Fruit fly (Drosophila melanogaster) whole organism: ENCODE measurements around the gene ru.

Experiments used
- CG8478 ChIP-seq: fragments of >200 bp; optimal IDR thresholded peaks from 2 replicates; lab custom pipeline; 2018; ENCODE audit warnings: inconsistent platforms
- Dll ChIP-seq: fragments of >200 bp; optimal IDR thresholded peaks from 2 replicates; lab custom pipeline; 2017
- EcR ChIP-seq, 2 experiments: fragments of >200 bp; optimal IDR thresholded peaks; 2 replicates each; lab custom pipeline; 2017; ENCODE audit warnings: missing biosample characterization in 2 of 2, missing genetic modification characterization in 2 of 2, missing genetic modification reagents in 2 of 2
- pan ChIP-seq: fragments of >200 bp; optimal IDR thresholded peaks from 2 replicates; lab custom pipeline; 2017
- psq ChIP-seq: fragments of >200 bp; optimal IDR thresholded peaks from 2 replicates; lab custom pipeline; 2017
- usp ChIP-seq: fragments of >200 bp; optimal IDR thresholded peaks from 2 replicates; lab custom pipeline; 2017; ENCODE audit warnings: missing biosample characterization, missing genetic modification characterization, mixed read lengths

The ru gene

DNA sequence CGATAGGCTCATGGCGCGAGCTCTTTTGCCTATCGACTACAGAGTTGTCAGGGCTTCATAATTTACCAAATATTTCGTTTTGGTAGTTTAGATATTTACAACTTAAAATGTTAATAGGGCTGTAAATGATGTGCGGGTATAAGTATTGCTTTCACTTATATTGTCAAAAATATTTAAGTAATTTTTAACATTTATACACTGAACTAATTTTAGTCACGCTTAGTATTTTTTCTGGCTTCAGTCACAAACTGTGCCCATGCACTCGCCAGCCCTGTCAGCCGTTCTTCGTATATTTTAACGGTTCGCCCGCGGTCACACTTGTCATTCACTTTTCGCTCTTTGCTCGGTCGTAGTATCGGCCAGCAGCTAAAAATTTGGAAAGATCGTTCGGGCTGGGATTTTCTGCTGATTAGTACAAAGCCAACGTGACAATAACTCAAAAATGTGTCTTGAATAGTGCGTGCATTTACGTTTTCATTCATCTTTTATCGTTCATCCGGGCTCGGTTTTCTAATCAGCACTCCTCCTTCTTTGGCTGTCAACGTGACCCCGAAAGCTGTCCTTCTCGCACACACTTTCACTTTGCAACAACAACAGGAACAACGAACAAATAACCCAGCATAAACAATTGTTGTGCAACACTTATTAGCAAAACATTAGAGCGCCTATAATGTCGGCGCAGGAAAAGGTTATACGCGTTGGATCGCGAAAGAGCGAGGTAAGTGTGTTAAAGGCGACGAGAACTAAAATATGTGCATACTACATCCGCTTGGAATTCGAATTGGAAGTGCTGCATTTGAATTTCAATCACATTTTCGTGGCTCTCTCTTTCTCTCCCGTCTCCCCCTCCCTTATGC, 35.6 kb upstream of the ru start, which contains the start of the genes Hmbs and CG2211:
Hmbs (plus strand) TSS at position 319 of the 857 bp plus-strand sequence.
CG2211 (minus strand) TSS at position 789 of the 857 bp plus-strand sequence.
- no peak for TF ChIP-seq Dll (lab: Kevin White, UChicago)
- no peak for TF ChIP-seq pan (lab: Kevin White, UChicago)
- no peak for TF ChIP-seq EcR (GFP tag; optimal IDR thresholded peaks at IDR 0.05; lab: Kevin White, UChicago)
- no peak for TF ChIP-seq usp (GFP tag; lab: Kevin White, UChicago)
- no peak for TF ChIP-seq CG8478 (lab: Kevin White, UChicago)
- no peak for TF ChIP-seq psq

DNA sequence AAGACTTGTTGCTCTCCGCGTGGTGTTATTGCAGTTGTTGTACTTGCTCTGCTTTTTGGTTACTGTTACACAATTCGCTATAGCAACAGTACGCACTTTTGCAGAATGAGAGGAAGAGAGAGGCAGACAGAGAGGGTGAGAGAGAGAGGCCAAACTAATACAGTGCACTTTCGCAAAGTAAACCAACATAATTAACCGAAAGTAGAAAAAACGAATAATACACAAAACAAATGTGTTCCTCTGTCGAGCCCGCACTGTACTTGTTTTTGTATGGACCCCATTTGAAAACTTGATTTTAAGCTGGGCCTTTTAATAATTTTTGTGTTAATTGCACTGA, 35.0 kb upstream of the ru start:
- TF ChIP-seq psq (no peak), pan (lab: Kevin White, UChicago) (no peak), CG8478 (lab: Kevin White, UChicago) (no peak), EcR (GFP tag; optimal IDR thresholded peaks at IDR 0.05; lab: Kevin White, UChicago) (no peak), usp (GFP tag; lab: Kevin White, UChicago) (no peak), Dll (lab: Kevin White, UChicago) (no peak)

DNA sequence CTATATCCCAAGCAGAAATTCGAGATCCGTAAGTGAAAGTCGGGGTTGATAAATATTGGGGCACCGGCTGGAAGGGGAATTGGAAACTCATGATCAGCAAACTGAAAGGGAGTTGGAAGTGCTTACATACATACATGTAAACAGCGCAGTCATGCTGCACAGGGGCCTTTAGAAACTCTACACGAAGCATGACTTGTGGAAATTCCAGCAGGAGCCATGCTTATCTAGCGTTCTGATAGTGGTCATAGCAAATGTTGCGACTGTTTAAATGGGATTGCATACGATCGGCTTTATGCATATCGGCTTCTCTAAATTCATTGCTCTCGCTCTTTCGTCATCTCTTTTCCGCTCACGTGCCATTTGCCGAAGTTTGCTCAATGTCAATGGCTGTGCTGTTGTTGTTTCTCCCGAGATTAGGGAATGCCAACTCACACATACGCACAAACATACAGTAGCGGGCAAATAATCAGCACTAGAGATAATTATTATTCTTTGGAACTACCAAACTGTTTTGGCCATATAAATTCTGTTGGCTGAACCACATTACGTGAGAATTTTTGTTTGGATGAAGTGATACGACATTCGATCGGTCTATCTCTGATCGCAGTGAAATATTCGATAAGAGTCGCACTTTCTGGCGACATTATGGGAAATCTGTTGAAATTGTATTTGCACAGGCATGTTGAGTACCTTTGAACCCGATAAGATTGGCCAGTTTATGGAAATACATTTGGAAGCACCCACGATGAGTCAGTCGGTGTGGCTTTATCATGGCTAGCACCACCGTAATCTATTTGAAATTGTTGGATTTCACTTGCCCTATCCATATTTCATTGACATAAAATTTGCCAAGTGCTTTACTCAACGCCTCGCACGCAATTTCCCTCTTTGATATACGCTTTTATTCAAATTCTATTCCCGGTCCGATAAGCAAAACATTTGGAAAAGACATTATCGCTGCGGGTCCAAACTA, 34.2 kb upstream of the ru start:
- no peak for TF ChIP-seq pan (lab: Kevin White, UChicago)
- TF ChIP-seq EcR (GFP tag; optimal IDR thresholded peaks at IDR 0.05; lab: Kevin White, UChicago), result no peak
- no peak for TF ChIP-seq Dll (lab: Kevin White, UChicago)
- no peak for TF ChIP-seq usp (GFP tag; lab: Kevin White, UChicago)
- TF ChIP-seq CG8478 (lab: Kevin White, UChicago), result no peak
- TF ChIP-seq psq, result no peak

DNA sequence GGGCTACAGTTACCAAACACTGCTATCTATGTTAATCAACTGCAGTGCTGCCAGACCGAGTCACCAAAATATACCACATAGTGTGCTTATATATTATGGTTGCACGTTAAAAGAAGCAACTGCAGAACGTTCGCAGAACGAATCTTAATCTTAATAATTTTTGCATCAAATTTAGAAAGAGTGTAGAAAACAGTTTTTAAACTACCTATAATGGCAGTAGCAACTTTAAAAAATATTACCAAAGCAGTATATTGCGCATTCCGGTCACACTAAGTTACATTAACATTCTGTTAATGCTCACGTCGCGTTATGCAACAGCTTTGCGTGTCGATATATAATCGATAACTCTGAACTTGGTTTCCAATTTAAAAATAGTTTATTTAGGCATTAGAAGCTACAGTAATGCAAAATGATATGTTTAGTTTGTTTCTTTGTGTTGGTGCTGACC, 28.3 kb upstream of the ru start, which contains the start of gene indra:
indra (minus strand) TSS at position 271 of the 448 bp plus-strand sequence.
- TF ChIP-seq CG8478 (lab: Kevin White, UChicago) (no peak), EcR (GFP tag; optimal IDR thresholded peaks at IDR 0.05; lab: Kevin White, UChicago) (no peak), pan (lab: Kevin White, UChicago) (no peak), Dll (lab: Kevin White, UChicago) (no peak), usp (GFP tag; lab: Kevin White, UChicago) (no peak), psq (no peak)

DNA sequence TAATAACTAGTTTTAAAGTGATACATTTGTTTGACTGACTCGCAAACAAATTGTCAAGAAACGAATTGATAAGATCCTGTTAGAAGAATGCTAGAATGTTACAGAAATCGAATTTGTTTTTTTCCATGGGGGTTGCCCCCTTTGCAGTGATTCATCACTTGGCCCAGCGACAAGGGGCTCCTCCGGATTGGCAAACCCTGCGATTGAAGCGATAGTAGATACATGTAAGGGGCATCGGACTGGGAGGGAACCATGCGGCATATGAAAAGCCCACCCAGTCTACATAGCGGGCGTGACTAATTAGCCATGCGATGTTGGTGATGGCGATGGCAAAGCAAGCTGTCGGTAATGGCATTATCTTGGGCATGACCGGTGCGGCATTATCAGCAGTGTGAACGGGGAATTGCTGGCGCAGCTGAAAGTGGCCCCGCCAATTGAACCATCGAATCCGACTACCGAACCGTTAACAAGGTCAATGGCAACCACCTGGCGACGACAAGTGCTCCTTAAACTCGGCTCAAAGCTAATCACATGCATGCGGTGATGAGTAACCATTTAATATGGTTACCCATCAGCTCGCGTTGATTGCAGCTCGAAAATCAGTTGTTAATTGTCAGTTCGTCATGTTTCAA, 23.4 kb upstream of the ru start:
- TF ChIP-seq Dll (lab: Kevin White, UChicago) (no peak), usp (GFP tag; lab: Kevin White, UChicago) (no peak), pan (lab: Kevin White, UChicago) (no peak), CG8478 (lab: Kevin White, UChicago) (no peak), psq (no peak), EcR (GFP tag; optimal IDR thresholded peaks at IDR 0.05; lab: Kevin White, UChicago) (no peak)

DNA sequence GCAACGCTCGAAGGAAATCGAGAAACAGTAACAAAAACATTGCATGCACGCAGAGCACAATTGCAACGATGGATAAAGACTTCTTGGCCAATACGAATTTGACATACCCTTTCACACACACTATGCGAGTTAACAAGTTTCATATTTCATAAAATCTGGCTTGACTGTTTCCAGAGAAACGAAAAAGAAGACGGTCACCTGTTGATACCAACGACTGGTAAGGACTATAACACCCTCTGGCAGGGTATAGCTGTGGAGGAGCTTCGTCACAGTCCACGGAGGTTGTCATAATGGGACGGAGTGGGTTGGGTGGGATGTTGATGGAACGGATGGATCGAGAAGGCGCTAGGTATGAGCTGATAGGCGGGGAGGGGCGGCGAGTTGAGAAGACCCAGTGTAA, 22.2 kb upstream of the ru start:
- no peak for TF ChIP-seq usp (GFP tag; lab: Kevin White, UChicago)
- no peak for TF ChIP-seq pan (lab: Kevin White, UChicago)
- no peak for TF ChIP-seq EcR (GFP tag; optimal IDR thresholded peaks at IDR 0.05; lab: Kevin White, UChicago)
- no peak for TF ChIP-seq CG8478 (lab: Kevin White, UChicago)
- TF ChIP-seq Dll (lab: Kevin White, UChicago), result no peak
- TF ChIP-seq psq, result no peak

DNA sequence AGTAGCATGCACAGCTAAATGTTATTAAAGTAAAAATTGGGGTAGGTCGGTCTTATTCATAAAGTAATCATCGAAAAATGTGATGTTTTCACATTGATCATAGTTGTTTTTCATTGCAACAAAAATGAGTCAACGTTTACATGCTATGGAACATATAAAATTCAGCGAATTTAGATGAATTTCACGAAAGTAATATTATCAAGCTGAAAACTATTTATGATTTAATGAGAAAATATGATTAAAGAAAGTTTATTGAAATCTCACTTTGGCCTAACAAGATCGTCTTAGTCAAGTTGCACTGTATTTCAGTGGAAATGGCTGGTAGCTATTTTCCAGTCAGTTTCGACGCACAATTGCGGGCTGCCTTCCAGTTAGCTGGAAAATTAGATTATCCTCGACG, 21.5 kb upstream of the ru start:
- TF ChIP-seq psq (no peak), EcR (GFP tag; optimal IDR thresholded peaks at IDR 0.05; lab: Kevin White, UChicago) (no peak), usp (GFP tag; lab: Kevin White, UChicago) (no peak), pan (lab: Kevin White, UChicago) (no peak), CG8478 (lab: Kevin White, UChicago) (no peak), Dll (lab: Kevin White, UChicago) (no peak)

DNA sequence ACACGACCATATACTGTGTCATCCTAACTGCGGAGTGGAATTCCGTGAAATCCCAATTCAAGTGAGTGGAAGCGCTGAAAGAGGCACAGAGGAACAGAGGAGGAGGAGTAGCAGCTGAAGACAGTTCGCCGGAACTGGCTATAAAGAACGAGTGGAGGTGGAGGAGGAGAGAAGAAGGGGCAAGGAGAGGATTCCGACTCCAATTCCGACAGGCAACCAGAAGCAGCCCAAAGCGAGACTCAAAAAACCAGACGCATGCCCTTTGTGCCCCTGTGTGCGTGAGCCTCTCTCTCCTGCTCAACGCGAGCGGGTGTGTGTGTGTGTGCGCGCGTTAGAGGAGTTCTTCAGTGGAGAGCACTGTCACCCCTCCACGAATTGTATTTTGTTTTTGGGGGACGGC, 21.0 kb upstream of the ru start:
- TF ChIP-seq EcR (GFP tag; optimal IDR thresholded peaks at IDR 0.05; lab: Kevin White, UChicago), result no peak
- TF ChIP-seq CG8478 (lab: Kevin White, UChicago), result no peak
- TF ChIP-seq pan (lab: Kevin White, UChicago), result no peak
- no peak for TF ChIP-seq Dll (lab: Kevin White, UChicago)
- TF ChIP-seq usp (GFP tag; lab: Kevin White, UChicago), result no peak
- TF ChIP-seq psq, result no peak

DNA sequence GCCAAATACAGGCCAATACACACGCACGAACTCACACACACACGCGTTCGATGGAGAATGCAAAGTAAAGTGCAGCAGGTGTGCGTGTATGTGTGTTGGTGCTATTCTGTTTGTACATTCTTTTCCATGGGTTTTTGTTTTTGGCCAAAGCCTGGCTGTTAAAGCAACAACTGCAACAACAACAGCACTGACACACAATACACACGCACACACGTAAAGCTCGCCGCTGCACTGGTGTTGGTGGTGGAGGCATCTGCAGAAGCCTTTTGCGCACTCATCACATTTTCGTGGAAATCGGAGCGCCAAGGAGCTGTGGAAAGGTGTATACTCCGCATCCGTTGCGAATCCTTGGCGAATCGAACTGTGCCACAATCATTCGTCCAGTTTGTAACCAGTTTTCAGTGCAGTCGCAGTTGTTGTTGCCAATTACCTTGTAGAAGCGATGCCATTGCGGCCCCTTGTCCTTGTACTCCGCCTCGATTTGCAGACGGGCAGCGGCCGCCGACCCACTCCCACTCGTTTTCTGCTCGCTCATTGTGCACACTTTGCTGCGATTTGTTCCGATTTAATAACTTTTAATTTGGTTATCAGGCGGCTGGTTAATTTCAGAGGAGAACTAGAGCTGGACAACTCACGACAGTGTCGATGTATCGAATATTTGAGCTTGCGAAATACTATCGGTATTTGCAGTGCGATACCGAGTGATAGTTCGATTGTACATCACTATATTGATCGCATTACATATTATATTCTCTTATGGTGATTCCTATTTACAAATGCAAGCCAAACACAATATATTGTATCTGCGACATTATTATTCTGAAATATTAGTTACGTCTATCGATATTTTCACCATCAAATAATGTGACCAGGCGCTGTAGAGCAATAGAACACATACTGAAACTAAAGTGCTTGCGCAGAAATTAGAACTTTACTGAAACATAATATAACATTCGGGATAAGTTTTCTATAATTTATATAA, 20.2 kb upstream of the ru start:
- TF ChIP-seq CG8478 (lab: Kevin White, UChicago) (no peak), psq (peak; percentile 29)

DNA sequence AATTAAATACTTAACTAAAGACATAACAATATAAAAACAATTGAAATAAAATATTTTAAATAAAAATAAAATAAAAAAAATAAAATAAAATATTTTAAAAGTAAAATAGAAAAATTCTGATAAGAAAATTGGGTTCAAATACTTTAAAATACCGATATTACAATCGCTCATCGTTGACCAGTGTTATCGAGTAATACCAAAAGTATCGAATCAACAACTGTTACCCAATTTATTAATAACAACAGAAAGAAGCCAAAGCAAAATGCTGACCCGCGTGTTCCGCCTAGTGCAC, 19.6 kb upstream of the ru start, which contains the start of gene CG9166:
CG9166 (plus strand) TSS at position 193 of the 292 bp plus-strand sequence.
- TF ChIP-seq psq (no peak), Dll (lab: Kevin White, UChicago) (no peak), EcR (GFP tag; optimal IDR thresholded peaks at IDR 0.05; lab: Kevin White, UChicago) (no peak), usp (GFP tag; lab: Kevin White, UChicago) (no peak), pan (lab: Kevin White, UChicago) (no peak), CG8478 (lab: Kevin White, UChicago) (no peak)
